Fruit fly (Drosophila melanogaster): Measurements from ENCODE around the gene cmpy.

Gene cmpy

dm6 chr3L:20710475-20711177 is 8.4 kb downstream of the cmpy start (continued):
- TF ChIP-seq CG15011 (GFP tag; optimal IDR thresholded peaks at IDR 0.05) (no peak), Blimp-1 (GFP tag; optimal IDR thresholded peaks at IDR 0.05) (peak; percentile 51), Hey (tag; optimal IDR thresholded peaks at IDR 0.05) (no peak), wor (GFP tag; IDR thresholded peaks at IDR 0.05) (no peak), sim (GFP tag; IDR thresholded peaks at IDR 0.05) (no peak), ap (GFP tag; IDR thresholded peaks at IDR 0.05) (no peak), CG33213 (GFP tag; optimal IDR thresholded peaks at IDR 0.05) (no peak), CG34224 (GFP tag; IDR thresholded peaks at IDR 0.05; ENCODE audit: partially characterized antibody) (no peak), B-H2 (GFP tag; optimal IDR thresholded peaks at IDR 0.05) (no peak), CG6683 (GFP tag; optimal IDR thresholded peaks at IDR 0.05) (no peak), CG10274 (GFP tag; optimal IDR thresholded peaks at IDR 0.05) (no peak), hkb (optimal IDR thresholded peaks at IDR 0.05) (no peak), hkb (GFP tag; IDR thresholded peaks at IDR 0.05) (peak; percentile 45; the same call in 1 of the 2 replicates), fu2 (GFP tag; optimal IDR thresholded peaks at IDR 0.05) (no peak), dysf (GFP tag; IDR thresholded peaks at IDR 0.05) (peak; percentile 64; the same call in 2 of the 3 replicates), hbn (GFP tag; IDR thresholded peaks at IDR 0.05; ENCODE audit: partially characterized antibody) (no peak), E2f2 (GFP tag; IDR thresholded peaks at IDR 0.05) (no peak; the same call in 1 of the 2 replicates), CG31388 (GFP tag; optimal IDR thresholded peaks at IDR 0.05) (peak; percentile 2), Sox102F (GFP tag; optimal IDR thresholded peaks at IDR 0.05) (peak; percentile 66), MESR4 (GFP tag; optimal IDR thresholded peaks at IDR 0.05) (no peak), Mes4 (GFP tag; optimal IDR thresholded peaks at IDR 0.05) (no peak), CG14667 (GFP tag; IDR thresholded peaks at IDR 0.05) (no peak), Doc2 (GFP tag; IDR thresholded peaks at IDR 0.05) (no peak), CG17612 (GFP tag; IDR thresholded peaks at IDR 0.05) (no peak), vvl (GFP tag; IDR thresholded peaks at IDR 0.05) (no peak), CG3163 (GFP tag; optimal IDR thresholded peaks at IDR 0.05) (no peak), CG11723 (GFP tag; optimal IDR thresholded peaks at IDR 0.05) (no peak), CG3065 (GFP tag; optimal IDR thresholded peaks at IDR 0.05) (no peak), Hmr (GFP tag; optimal IDR thresholded peaks at IDR 0.05) (peak; percentile 15), cg (GFP tag; optimal IDR thresholded peaks at IDR 0.05) (no peak), CG18476 (GFP tag; optimal IDR thresholded peaks at IDR 0.05) (no peak), CG17829 (tag; optimal IDR thresholded peaks at IDR 0.05) (peak; percentile 35), ATbp (GFP tag; optimal IDR thresholded peaks at IDR 0.05) (no peak), Ets65A (GFP tag) (no peak), Ptx1 (GFP tag; IDR thresholded peaks at IDR 0.05) (peak; percentile 55; the same call in 1 of the 2 replicates), HLH54F (GFP tag; optimal IDR thresholded peaks at IDR 0.05) (no peak), Hr78 (GFP tag; optimal IDR thresholded peaks at IDR 0.05) (no peak), unpg (GFP tag; optimal IDR thresholded peaks at IDR 0.05) (peak; percentile 44), Oaz (GFP tag; IDR thresholded peaks at IDR 0.05) (no peak), HLH4C (GFP tag; IDR thresholded peaks at IDR 0.05; ENCODE audit: partially characterized antibody) (no peak), CG1603 (tag; optimal IDR thresholded peaks at IDR 0.05) (peak; percentile 22), sna (GFP tag; IDR thresholded peaks at IDR 0.05; ENCODE audit: partially characterized antibody) (no peak), Scr (GFP tag; IDR thresholded peaks at IDR 0.05; ENCODE audit: partially characterized antibody) (no peak), odd (GFP tag; optimal IDR thresholded peaks at IDR 0.05) (no peak), CG10959 (GFP tag; IDR thresholded peaks at IDR 0.05) (no peak), tup (GFP tag; optimal IDR thresholded peaks at IDR 0.05) (no peak), cato (GFP tag; optimal IDR thresholded peaks at IDR 0.05; ENCODE audit: borderline replicate concordance) (no peak), H15 (GFP tag; IDR thresholded peaks at IDR 0.05) (no peak), eyg (GFP tag; optimal IDR thresholded peaks at IDR 0.05) (no peak), ro (GFP tag; IDR thresholded peaks at IDR 0.05) (no peak)

All from whole organism, embryonic.